Fruit fly (Drosophila melanogaster): ENCODE data around the gene Act5C.

- TF ChIP-seq fd59A (GFP tag; optimal IDR thresholded peaks at IDR 0.05) (peak; percentile 53), achi (GFP tag; optimal IDR thresholded peaks at IDR 0.05) (peak; percentile 74), Smox (GFP tag; optimal IDR thresholded peaks at IDR 0.05) (peak; percentile 52), CG6854 (GFP tag; optimal IDR thresholded peaks at IDR 0.05) (no peak), CG10631 (GFP tag; optimal IDR thresholded peaks at IDR 0.05) (peak; percentile 76)
Measured at dm6 chrX:5926718-5927117, 26.1 kb downstream of the Act5C start.
